Worm (Caenorhabditis elegans) whole organism, late embryonic: ENCODE measurements around the gene cyp-33C2.

Source experiments
- C08G9.2 ChIP-seq: sonication (generic microtip); optimal IDR thresholded peaks from 2 replicates; lab custom pipeline; 2016; ENCODE audit warnings: mild to moderate bottlenecking, missing genetic modification characterization, moderate library complexity, missing compliant biosample characterization
- ama-1 ChIP-seq: fragments of 150-350 bp; optimal IDR thresholded peaks from 2 replicates; lab custom pipeline; 2014
- che-1 ChIP-seq: sonication (generic microtip); optimal IDR thresholded peaks from 2 replicates; lab custom pipeline; 2016; ENCODE audit warnings: mild to moderate bottlenecking, missing genetic modification characterization, missing compliant biosample characterization
- dve-1 ChIP-seq: sonication (generic microtip); optimal IDR thresholded peaks from 2 replicates; lab custom pipeline; 2017; ENCODE audit warnings: antibody characterized with exemption, mild to moderate bottlenecking, missing genetic modification characterization, missing compliant biosample characterization
- syd-9 ChIP-seq: sonication (generic microtip); optimal IDR thresholded peaks from 2 replicates; lab custom pipeline; 2016; ENCODE audit warnings: mild to moderate bottlenecking, missing genetic modification characterization, moderate library complexity, missing compliant biosample characterization

ce11 chrV:2214428-2215038, 31.2 kb downstream of the cyp-33C2 start, which contains the start of gene nhr-184:
- TF ChIP-seq che-1 (tag; lab: Kevin White, UChicago): no peak
- TF ChIP-seq syd-9: no peak
- no peak for TF ChIP-seq C08G9.2 (tag; lab: Kevin White, UChicago)
- no peak for TF ChIP-seq ama-1
- TF ChIP-seq dve-1 (tag; lab: Kevin White, UChicago): no peak
